Fruit fly (Drosophila melanogaster) whole organism, adult: Measurements from ENCODE around the gene HUWE1.

Experiments
- CG11617 ChIP-seq: fragments of 200-800 bp; sonication (Bioruptor generic); optimal IDR thresholded peaks from 2 replicates; lab custom pipeline; 2017; ENCODE audit warnings: mild to moderate bottlenecking, missing biosample characterization, missing genetic modification reagents, missing genetic modification characterization
- CG12768 ChIP-seq: fragments of 200-800 bp; sonication (Bioruptor generic); optimal IDR thresholded peaks from 2 replicates; lab custom pipeline; 2017; ENCODE audit warnings: missing biosample characterization, missing genetic modification characterization, mild to moderate bottlenecking, moderate library complexity, missing genetic modification reagents
- CG14711 ChIP-seq: fragments of 200-800 bp; sonication (Bioruptor generic); optimal IDR thresholded peaks from 2 replicates; lab custom pipeline; 2018; ENCODE audit warnings: missing biosample characterization, mild to moderate bottlenecking, missing genetic modification characterization, moderate library complexity
- CG1620 ChIP-seq: fragments of 200-800 bp; sonication (Bioruptor generic); optimal IDR thresholded peaks from 2 replicates; lab custom pipeline; 2016; ENCODE audit warnings: missing biosample characterization, missing genetic modification characterization
- CG33017 ChIP-seq: fragments of 200-800 bp; sonication (Bioruptor generic); optimal IDR thresholded peaks from 2 replicates; lab custom pipeline; 2018; ENCODE audit warnings: missing biosample characterization, mild to moderate bottlenecking, missing genetic modification characterization, moderate library complexity
- CG5204 ChIP-seq: fragments of 200-800 bp; sonication (Bioruptor generic); optimal IDR thresholded peaks from 2 replicates; lab custom pipeline; 2016; ENCODE audit warnings: missing biosample characterization, missing genetic modification characterization
- CG7045 ChIP-seq: fragments of 200-800 bp; sonication (Bioruptor generic); optimal IDR thresholded peaks from 2 replicates; lab custom pipeline; 2017; ENCODE audit warnings: missing biosample characterization, mild to moderate bottlenecking, missing genetic modification characterization
- CG7101 ChIP-seq: fragments of 200-800 bp; sonication (Bioruptor generic); optimal IDR thresholded peaks from 2 replicates; lab custom pipeline; 2018; ENCODE audit warnings: missing biosample characterization, mild to moderate bottlenecking, missing genetic modification characterization, moderate library complexity
- Clk ChIP-seq: fragments of 200-800 bp; sonication (Bioruptor generic); optimal IDR thresholded peaks from 2 replicates; lab custom pipeline; 2017; ENCODE audit warnings: missing biosample characterization, missing genetic modification characterization
- Crg-1 ChIP-seq: fragments of 200-800 bp; sonication (Bioruptor generic); optimal IDR thresholded peaks from 2 replicates; lab custom pipeline; 2016; ENCODE audit warnings: missing biosample characterization, missing genetic modification characterization
- Hr96 ChIP-seq: fragments of 200-800 bp; sonication (Bioruptor generic); optimal IDR thresholded peaks from 2 replicates; lab custom pipeline; 2016; ENCODE audit warnings: missing biosample characterization, missing genetic modification characterization
- Mnt ChIP-seq: fragments of 200-800 bp; sonication (Bioruptor generic); optimal IDR thresholded peaks from 2 replicates; lab custom pipeline; 2016; ENCODE audit warnings: missing biosample characterization, mild to moderate bottlenecking, missing genetic modification characterization
- bab1 ChIP-seq: fragments of 200-800 bp; sonication (Bioruptor generic); optimal IDR thresholded peaks from 3 replicates; lab custom pipeline; 2019; ENCODE audit warnings: missing biosample characterization, mild to moderate bottlenecking, missing genetic modification characterization, moderate library complexity
- cic ChIP-seq: fragments of 200-800 bp; sonication (Bioruptor generic); optimal IDR thresholded peaks from 2 replicates; lab custom pipeline; 2017; ENCODE audit warnings: missing biosample characterization, mild to moderate bottlenecking, missing genetic modification characterization, moderate library complexity
- cnc ChIP-seq, 2 experiments: fragments of >200 bp; optimal IDR thresholded peaks; 2 replicates each; lab custom pipeline; 2017
- kay ChIP-seq: fragments of 200-800 bp; sonication (Bioruptor generic); peaks from one replicate; lab custom pipeline; 2016; ENCODE audit warnings: missing biosample characterization, missing genetic modification characterization, borderline replicate concordance
- ovo ChIP-seq: fragments of 200-800 bp; sonication (Bioruptor generic); optimal IDR thresholded peaks from 2 replicates; lab custom pipeline; 2016; ENCODE audit warnings: missing biosample characterization, missing genetic modification characterization
- pad ChIP-seq: fragments of 200-800 bp; sonication (Bioruptor generic); optimal IDR thresholded peaks from 3 replicates; lab custom pipeline; 2017; ENCODE audit warnings: missing biosample characterization, missing genetic modification characterization, mild to moderate bottlenecking, moderate library complexity, missing genetic modification reagents
- tj ChIP-seq: fragments of 200-800 bp; sonication (Bioruptor generic); optimal IDR thresholded peaks from 3 replicates; lab custom pipeline; 2017; ENCODE audit warnings: missing biosample characterization, mild to moderate bottlenecking, missing genetic modification characterization, moderate library complexity
- toe ChIP-seq: fragments of 200-800 bp; sonication (Bioruptor generic); optimal IDR thresholded peaks from 2 replicates; lab custom pipeline; 2016; ENCODE audit warnings: missing biosample characterization, missing genetic modification characterization

The HUWE1 gene

dm6 chrX:15737110-15737509 lies 24.7 kb downstream of the HUWE1 start, which contains the start of gene Arp6:
Gene Arp6, minus strand, starts transcription at chrX:15737120.
- TF ChIP-seq ovo (GFP tag; lab: Kevin White, UChicago) = no peak
- no peak for TF ChIP-seq CG7101 (tag; lab: Kevin White, UChicago)
- no peak for TF ChIP-seq CG14711 (tag; lab: Kevin White, UChicago)
- no peak for TF ChIP-seq bab1 (GFP tag; lab: Kevin White, UChicago)
- no peak for TF ChIP-seq Clk (GFP tag; lab: Kevin White, UChicago)
- TF ChIP-seq cic (GFP tag; lab: Kevin White, UChicago) = no peak
- TF ChIP-seq CG11617 (GFP tag; lab: Kevin White, UChicago) = no peak
- TF ChIP-seq CG33017 (tag; lab: Kevin White, UChicago) = no peak

DNA sequence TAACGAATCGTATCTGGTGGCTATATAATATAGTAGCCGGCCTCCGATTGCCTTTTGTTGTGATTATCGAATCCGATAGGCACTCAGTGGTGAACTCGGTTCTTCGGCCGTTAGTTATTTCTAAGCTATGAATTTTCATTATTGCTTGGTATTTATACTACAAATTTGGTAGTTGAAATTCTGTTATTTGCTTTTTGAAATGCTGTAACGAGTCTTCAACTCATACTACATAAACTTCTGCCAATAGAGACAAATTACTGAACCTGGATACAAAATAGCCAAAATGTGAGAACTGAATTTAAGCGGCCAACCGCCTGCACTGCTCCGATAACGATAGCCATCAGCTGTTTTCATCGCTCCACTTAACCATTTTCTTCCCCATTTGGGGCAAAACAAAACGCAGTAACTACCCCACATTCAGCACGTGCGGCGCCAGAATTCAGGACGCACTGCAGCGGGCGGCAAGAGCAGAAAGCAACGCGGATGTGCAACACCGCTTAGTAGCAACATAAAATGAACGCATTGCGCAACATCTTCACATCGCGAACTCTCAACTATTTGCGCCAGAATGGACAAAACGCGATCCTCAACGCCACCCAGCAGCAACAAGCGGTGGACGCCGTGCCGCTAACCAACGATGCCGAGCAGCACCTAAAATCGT lies 26.6 kb downstream of the HUWE1 start, which contains the start of the genes CG11679 and CG8206:
Gene CG11679 (minus strand): TSS at position 65 of the 661 bp plus-strand sequence.
Gene CG8206 (plus strand): TSS at position 341 of the 661 bp plus-strand sequence.
- TF ChIP-seq CG12768 (GFP tag; lab: Kevin White, UChicago) (no peak), CG11617 (GFP tag; lab: Kevin White, UChicago) (peak; percentile 58), tj (peak; percentile 11), bab1 (GFP tag; lab: Kevin White, UChicago) (peak; percentile 75), Hr96 (peak; percentile 75), Mnt (GFP tag; lab: Kevin White, UChicago) (peak; percentile 85), CG7045 (no peak), Clk (GFP tag; lab: Kevin White, UChicago) (no peak), CG7101 (tag; lab: Kevin White, UChicago) (peak; percentile 61), ovo (GFP tag; lab: Kevin White, UChicago) (peak; percentile 16), pad (GFP tag; lab: Kevin White, UChicago) (peak; percentile 45), toe (GFP tag; lab: Kevin White, UChicago) (peak; percentile 71), CG1620 (GFP tag; lab: Kevin White, UChicago) (peak; percentile 71), cnc (optimal IDR thresholded peaks at IDR 0.05; lab: Kevin White, UChicago) (no peak), CG5204 (GFP tag; lab: Kevin White, UChicago) (no peak), CG14711 (tag; lab: Kevin White, UChicago) (peak; percentile 53), Crg-1 (GFP tag; lab: Kevin White, UChicago) (peak; percentile 40), kay (GFP tag; lab: Kevin White, UChicago) (no peak), cic (GFP tag; lab: Kevin White, UChicago) (peak; percentile 24), CG33017 (tag; lab: Kevin White, UChicago) (peak; percentile 11)

DNA sequence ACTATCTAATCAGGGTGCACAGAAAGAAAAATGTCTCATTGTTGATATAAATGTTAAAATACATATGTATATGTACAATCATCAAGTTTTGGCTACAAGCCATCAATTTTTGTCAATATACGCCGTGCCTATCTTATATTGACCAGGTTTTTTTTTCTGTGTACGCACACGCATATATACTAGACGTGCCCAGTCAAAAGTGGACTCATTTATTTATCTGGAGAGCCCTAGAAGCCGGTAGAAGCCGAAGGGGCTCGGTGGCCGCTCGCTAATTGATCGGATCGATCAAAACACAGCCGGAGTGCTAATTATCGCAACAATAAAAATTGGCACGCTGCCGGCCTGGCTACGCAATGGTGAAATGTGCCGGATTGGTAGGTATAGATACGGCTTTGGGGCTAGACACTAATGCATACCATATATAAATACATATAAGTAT lies 27.9 kb downstream of the HUWE1 start:
- no peak for TF ChIP-seq tj
- peak; percentile 48 for TF ChIP-seq Mnt (GFP tag; lab: Kevin White, UChicago)
- peak; percentile 14 for TF ChIP-seq Clk (GFP tag; lab: Kevin White, UChicago)
- peak; percentile 46 for TF ChIP-seq pad (GFP tag; lab: Kevin White, UChicago)
- peak; percentile 76 for TF ChIP-seq CG11617 (GFP tag; lab: Kevin White, UChicago)
- TF ChIP-seq CG7045 = peak; percentile 31
- peak; percentile 44 for TF ChIP-seq cic (GFP tag; lab: Kevin White, UChicago)
- TF ChIP-seq Crg-1 (GFP tag; lab: Kevin White, UChicago) = peak; percentile 7
- peak; percentile 87 for TF ChIP-seq CG7101 (tag; lab: Kevin White, UChicago)
- TF ChIP-seq CG1620 (GFP tag; lab: Kevin White, UChicago) = no peak
- no peak for TF ChIP-seq toe (GFP tag; lab: Kevin White, UChicago)
- TF ChIP-seq bab1 (GFP tag; lab: Kevin White, UChicago) = peak; percentile 19
- TF ChIP-seq ovo (GFP tag; lab: Kevin White, UChicago) = no peak
- no peak for TF ChIP-seq cnc (optimal IDR thresholded peaks at IDR 0.05; lab: Kevin White, UChicago)
- no peak for TF ChIP-seq Hr96
- TF ChIP-seq CG12768 (GFP tag; lab: Kevin White, UChicago) = peak; percentile 63
- TF ChIP-seq kay (GFP tag; lab: Kevin White, UChicago) = no peak
- peak; percentile 69 for TF ChIP-seq CG33017 (tag; lab: Kevin White, UChicago)
- peak; percentile 78 for TF ChIP-seq CG14711 (tag; lab: Kevin White, UChicago)
- TF ChIP-seq CG5204 (GFP tag; lab: Kevin White, UChicago) = no peak

DNA sequence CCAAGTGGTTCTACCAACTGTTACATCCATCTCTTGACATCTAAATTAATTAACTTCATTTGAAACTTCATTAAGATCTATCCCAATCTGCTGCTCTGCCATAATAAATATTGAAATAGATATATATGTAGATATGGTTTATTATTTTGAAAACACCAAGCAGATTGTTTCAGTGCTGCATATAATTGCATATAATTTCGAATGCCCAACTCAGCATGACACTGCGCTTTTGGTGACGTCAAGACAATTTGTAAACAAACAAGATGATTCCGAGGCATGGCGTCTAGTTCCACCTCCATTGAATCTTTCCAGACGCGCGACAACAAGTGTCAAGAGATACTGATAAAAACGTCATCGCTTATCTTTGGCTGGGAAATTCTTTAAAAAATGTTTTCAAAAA lies 28.5 kb downstream of the HUWE1 start:
- no peak for TF ChIP-seq cic (GFP tag; lab: Kevin White, UChicago)
- TF ChIP-seq toe (GFP tag; lab: Kevin White, UChicago) = no peak
- no peak for TF ChIP-seq CG33017 (tag; lab: Kevin White, UChicago)
- TF ChIP-seq cnc (optimal IDR thresholded peaks at IDR 0.05; lab: Kevin White, UChicago) = peak; percentile 97 to 100
- TF ChIP-seq tj = peak; percentile 5
- TF ChIP-seq CG14711 (tag; lab: Kevin White, UChicago) = peak; percentile 33
- no peak for TF ChIP-seq CG12768 (GFP tag; lab: Kevin White, UChicago)
- no peak for TF ChIP-seq Crg-1 (GFP tag; lab: Kevin White, UChicago)
- no peak for TF ChIP-seq Hr96
- no peak for TF ChIP-seq CG11617 (GFP tag; lab: Kevin White, UChicago)
- TF ChIP-seq CG7101 (tag; lab: Kevin White, UChicago) = peak; percentile 31

dm6 chrX:15745905-15746681 lies 33.7 kb downstream of the HUWE1 start, which contains the start of the genes CG8944 and CCT6:
Gene CG8944, minus strand, starts transcription at chrX:15746231.
Gene CCT6, plus strand, starts transcription at chrX:15746648.
- TF ChIP-seq CG33017 (tag; lab: Kevin White, UChicago) (no peak), cnc (optimal IDR thresholded peaks at IDR 0.05; lab: Kevin White, UChicago) (no peak), Hr96 (no peak), CG7045 (no peak), CG5204 (GFP tag; lab: Kevin White, UChicago) (no peak), toe (GFP tag; lab: Kevin White, UChicago) (no peak), CG12768 (GFP tag; lab: Kevin White, UChicago) (peak; percentile 5), CG11617 (GFP tag; lab: Kevin White, UChicago) (peak; percentile 49), CG14711 (tag; lab: Kevin White, UChicago) (no peak), CG7101 (tag; lab: Kevin White, UChicago) (peak; percentile 49), Mnt (GFP tag; lab: Kevin White, UChicago) (peak; percentile 34), ovo (GFP tag; lab: Kevin White, UChicago) (peak; percentile 22), tj (peak; percentile 18), cic (GFP tag; lab: Kevin White, UChicago) (no peak), CG1620 (GFP tag; lab: Kevin White, UChicago) (peak; percentile 21), pad (GFP tag; lab: Kevin White, UChicago) (no peak), bab1 (GFP tag; lab: Kevin White, UChicago) (no peak), kay (GFP tag; lab: Kevin White, UChicago) (no peak), Clk (GFP tag; lab: Kevin White, UChicago) (no peak), Crg-1 (GFP tag; lab: Kevin White, UChicago) (no peak)
